Worm (Caenorhabditis elegans) whole organism, midembryonic: Measurements from ENCODE around the gene dgk-2.

Experiments used
- cog-1 ChIP-seq: sonication (generic microtip); optimal IDR thresholded peaks from 2 replicates; lab custom pipeline; 2016; ENCODE audit warnings: missing genetic modification characterization, missing compliant biosample characterization
- tab-1 ChIP-seq: fragments of 200-800 bp; sonication (Bioruptor generic); IDR thresholded peaks from 2 replicates; pipeline ENCODE4 v1.3.6; 2022; ENCODE audit warnings: missing genetic modification characterization, missing compliant biosample characterization
- ztf-23 ChIP-seq: fragments of 200-800 bp; sonication (Bioruptor generic); IDR thresholded peaks from 2 replicates; pipeline ENCODE4 v1.3.6; 2022; ENCODE audit warnings: missing genetic modification reagents, missing genetic modification characterization, missing compliant biosample characterization
- ztf-29 ChIP-seq: fragments of 200-800 bp; sonication (Bioruptor generic); IDR thresholded peaks from 2 replicates; pipeline ENCODE4 v1.3.6; 2022; ENCODE audit warnings: missing genetic modification reagents, missing genetic modification characterization, missing compliant biosample characterization

DNA sequence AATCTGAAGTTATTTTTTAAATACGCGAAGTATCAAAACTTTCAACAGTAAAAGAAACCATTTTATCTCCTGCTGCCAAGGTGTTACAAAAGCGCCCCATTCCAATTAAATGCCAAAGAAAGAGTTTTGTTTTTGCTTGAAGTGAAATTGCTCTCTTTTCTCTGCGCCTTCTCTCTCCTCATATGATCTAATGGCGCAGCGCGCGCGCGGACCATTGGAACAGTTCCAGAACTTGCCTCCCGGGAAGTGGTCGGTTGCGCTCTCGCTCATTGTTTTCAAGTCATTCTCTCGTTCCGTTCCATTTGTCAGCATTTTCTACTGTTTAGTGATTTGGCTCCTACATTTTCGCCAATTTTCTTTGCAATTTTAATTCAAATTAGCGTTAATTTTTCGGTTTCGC is 52.3 kb downstream of the dgk-2 start:
- TF ChIP-seq cog-1 (no peak), ztf-23 (GFP tag; lab: Robert Waterston, UW) (no peak), tab-1 (GFP tag; lab: Robert Waterston, UW) (no peak), ztf-29 (no peak)
